Worm (Caenorhabditis elegans): Measurements from ENCODE around the gene nsph-4.3.

The nsph-4.3 gene

DNA sequence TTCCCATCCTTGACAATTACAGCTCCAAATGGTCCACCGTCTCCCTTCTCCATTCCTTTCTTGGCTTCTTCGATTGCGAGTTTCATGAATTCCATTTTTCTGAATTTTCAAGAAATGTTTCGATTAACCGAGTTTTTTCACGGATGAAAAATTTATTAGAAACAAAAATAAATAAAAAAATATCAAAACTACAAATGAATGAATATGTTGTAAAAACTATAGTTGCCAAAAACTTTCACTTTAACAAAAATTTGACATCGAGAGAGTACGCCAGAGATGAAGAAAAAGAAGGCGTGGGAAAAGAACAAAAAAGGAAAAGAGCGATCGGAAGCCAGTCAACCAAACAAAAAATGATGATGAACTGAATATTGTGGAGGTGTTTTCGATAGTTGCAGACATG lies 26.2 kb downstream of the nsph-4.3 start, which contains the start of gene R13A5.10:
Gene R13A5.10 (minus strand): TSS at position 101 of the 400 bp plus-strand sequence.
- TF ChIP-seq skn-1 (tag; optimal IDR thresholded peaks at IDR 0.05), result no peak
- no peak for TF ChIP-seq C34F6.9 (tag; optimal IDR thresholded peaks at IDR 0.05)
- no peak for TF ChIP-seq sem-4 (tag; optimal IDR thresholded peaks at IDR 0.05)
- TF ChIP-seq nhr-237 (tag; optimal IDR thresholded peaks at IDR 0.05), result no peak
- no peak for TF ChIP-seq elt-3 (tag; optimal IDR thresholded peaks at IDR 0.05)
- TF ChIP-seq F13H6.1 (tag; optimal IDR thresholded peaks at IDR 0.05), result no peak
- no peak for TF ChIP-seq unc-39 (tag; optimal IDR thresholded peaks at IDR 0.05)
- no peak for TF ChIP-seq zag-1 (tag; optimal IDR thresholded peaks at IDR 0.05)
- no peak for TF ChIP-seq fos-1 (tag; optimal IDR thresholded peaks at IDR 0.05)
- TF ChIP-seq nhr-129 (tag; optimal IDR thresholded peaks at IDR 0.05), result no peak
- TF ChIP-seq nhr-25 (tag; optimal IDR thresholded peaks at IDR 0.05), result no peak
- TF ChIP-seq ztf-4 (tag; optimal IDR thresholded peaks at IDR 0.05), result no peak
- TF ChIP-seq sma-9 (GFP tag; optimal IDR thresholded peaks at IDR 0.05), result no peak
- TF ChIP-seq sma-9 (tag; optimal IDR thresholded peaks at IDR 0.05), result no peak
- no peak for TF ChIP-seq ceh-82 (tag; optimal IDR thresholded peaks at IDR 0.05)
- TF ChIP-seq mdl-1 (tag; optimal IDR thresholded peaks at IDR 0.05), result no peak
- no peak for TF ChIP-seq dmd-4 (tag; optimal IDR thresholded peaks at IDR 0.05)
- TF ChIP-seq ama-1 (optimal IDR thresholded peaks at IDR 0.05), result no peak
- TF ChIP-seq lin-13 (GFP tag; optimal IDR thresholded peaks at IDR 0.05), result no peak

DNA sequence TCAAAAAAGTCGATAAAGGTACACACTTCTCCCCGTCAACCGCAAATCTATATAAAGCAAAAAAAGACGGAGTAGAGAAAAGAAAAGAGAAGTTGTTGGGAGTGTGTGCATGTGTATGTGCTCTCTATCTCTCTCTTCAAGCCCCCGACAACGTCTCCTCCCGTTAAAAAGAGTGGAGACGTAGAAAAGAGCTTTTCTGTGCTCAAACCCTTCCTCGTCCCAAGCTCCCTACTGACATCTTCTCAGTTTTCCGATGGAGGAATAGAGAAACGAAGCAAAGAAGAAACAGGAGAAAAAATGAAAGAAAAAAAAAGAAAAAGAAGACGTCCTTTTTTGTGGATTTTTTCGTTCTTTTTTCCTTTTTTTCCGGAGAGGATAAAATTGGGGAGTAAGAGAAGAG lies 28.5 kb downstream of the nsph-4.3 start:
- TF ChIP-seq nhr-77 (tag; optimal IDR thresholded peaks at IDR 0.05) (no peak), ztf-1 (GFP tag; conservative IDR thresholded peaks at IDR 0.05) (no peak), C34F6.9 (tag; optimal IDR thresholded peaks at IDR 0.05) (peak; percentile 82), nhr-129 (tag; optimal IDR thresholded peaks at IDR 0.05) (peak; percentile 52), lsy-2 (tag; optimal IDR thresholded peaks at IDR 0.05) (peak in 1 of 2 experiments; percentile 66), Y55F3AM.14 (GFP tag; optimal IDR thresholded peaks at IDR 0.05) (peak; percentile 48), snpc-4 (tag; optimal IDR thresholded peaks at IDR 0.05) (peak; percentile 3), crh-2 (tag; optimal IDR thresholded peaks at IDR 0.05) (peak; percentile 40), mab-5 (tag; optimal IDR thresholded peaks at IDR 0.05) (no peak), nhr-25 (tag; optimal IDR thresholded peaks at IDR 0.05) (no peak), sma-9 (GFP tag; optimal IDR thresholded peaks at IDR 0.05) (no peak), sma-9 (tag; optimal IDR thresholded peaks at IDR 0.05) (no peak), fos-1 (tag; optimal IDR thresholded peaks at IDR 0.05) (no peak), lin-39 (tag; optimal IDR thresholded peaks at IDR 0.05) (no peak), lin-13 (GFP tag; optimal IDR thresholded peaks at IDR 0.05) (no peak), nhr-10 (tag; optimal IDR thresholded peaks at IDR 0.05) (no peak), alr-1 (tag; optimal IDR thresholded peaks at IDR 0.05) (no peak), elt-1 (tag; optimal IDR thresholded peaks at IDR 0.05) (no peak), peb-1 (tag; optimal IDR thresholded peaks at IDR 0.05) (no peak), unc-55 (GFP tag; optimal IDR thresholded peaks at IDR 0.05) (peak; percentile 89), F13H6.1 (tag; optimal IDR thresholded peaks at IDR 0.05) (peak; percentile 30), lin-11 (tag; optimal IDR thresholded peaks at IDR 0.05) (peak; percentile 30), ztf-4 (tag; optimal IDR thresholded peaks at IDR 0.05) (no peak), nhr-21 (tag; optimal IDR thresholded peaks at IDR 0.05) (no peak), nhr-12 (tag; optimal IDR thresholded peaks at IDR 0.05) (no peak), zag-1 (tag; optimal IDR thresholded peaks at IDR 0.05) (peak; percentile 29), aly-2 (tag; optimal IDR thresholded peaks at IDR 0.05) (no peak), dmd-4 (tag; optimal IDR thresholded peaks at IDR 0.05) (no peak), mbf-1 (tag; optimal IDR thresholded peaks at IDR 0.05) (no peak), nhr-23 (tag; optimal IDR thresholded peaks at IDR 0.05) (no peak), ama-1 (optimal IDR thresholded peaks at IDR 0.05) (no peak)

DNA sequence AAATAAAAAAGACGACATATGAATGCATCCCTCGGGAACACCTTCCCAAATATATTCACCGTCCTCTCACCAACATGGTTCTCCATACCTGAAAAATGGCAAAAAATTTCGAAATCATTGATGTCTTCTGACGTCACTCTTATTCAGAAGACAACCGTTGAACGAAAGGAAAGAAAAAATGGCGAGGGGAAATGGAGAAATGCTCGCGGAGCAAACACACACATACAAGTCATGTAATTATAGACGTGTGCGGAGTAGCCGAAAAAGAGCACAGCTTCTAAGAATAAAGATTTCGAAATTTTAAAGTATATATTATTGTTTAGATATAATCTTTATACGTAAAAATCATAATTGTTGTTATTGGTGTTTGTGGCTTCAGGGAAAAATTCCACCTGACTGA lies 29.7 kb downstream of the nsph-4.3 start, which contains the start of gene mfsd-6:
Gene mfsd-6 (minus strand): TSS at position 88 of the 400 bp plus-strand sequence.
- no peak for TF ChIP-seq ztf-4 (tag; optimal IDR thresholded peaks at IDR 0.05)
- no peak for TF ChIP-seq F13H6.1 (tag; optimal IDR thresholded peaks at IDR 0.05)
- TF ChIP-seq sma-9 (GFP tag; optimal IDR thresholded peaks at IDR 0.05), result peak; percentile 22
- no peak for TF ChIP-seq sma-9 (tag; optimal IDR thresholded peaks at IDR 0.05)
- TF ChIP-seq sma-3 (GFP tag; optimal IDR thresholded peaks at IDR 0.05), result no peak
- TF ChIP-seq dmd-4 (tag; optimal IDR thresholded peaks at IDR 0.05), result no peak
- TF ChIP-seq sem-4 (tag; optimal IDR thresholded peaks at IDR 0.05), result no peak
- no peak for TF ChIP-seq nhr-11 (tag; optimal IDR thresholded peaks at IDR 0.05)
- TF ChIP-seq mdl-1 (tag; optimal IDR thresholded peaks at IDR 0.05), result no peak
- no peak for TF ChIP-seq mbf-1 (tag; optimal IDR thresholded peaks at IDR 0.05)
- TF ChIP-seq nhr-10 (tag; optimal IDR thresholded peaks at IDR 0.05), result no peak
- TF ChIP-seq nhr-237 (tag; optimal IDR thresholded peaks at IDR 0.05), result no peak
- TF ChIP-seq elt-1 (tag; optimal IDR thresholded peaks at IDR 0.05), result no peak
- TF ChIP-seq ceh-16 (tag; optimal IDR thresholded peaks at IDR 0.05), result no peak
- no peak for TF ChIP-seq ZK546.5 (tag; optimal IDR thresholded peaks at IDR 0.05)
- TF ChIP-seq nhr-21 (tag; optimal IDR thresholded peaks at IDR 0.05), result no peak
- no peak for TF ChIP-seq nhr-23 (tag; optimal IDR thresholded peaks at IDR 0.05)
- no peak for TF ChIP-seq ztf-11 (tag; optimal IDR thresholded peaks at IDR 0.05)
- no peak for TF ChIP-seq nhr-12 (tag; optimal IDR thresholded peaks at IDR 0.05)
- no peak for TF ChIP-seq aly-2 (tag; optimal IDR thresholded peaks at IDR 0.05)
- no peak for TF ChIP-seq zag-1 (tag; optimal IDR thresholded peaks at IDR 0.05)
- no peak for TF ChIP-seq ceh-82 (tag; optimal IDR thresholded peaks at IDR 0.05)
- TF ChIP-seq mab-5 (tag; optimal IDR thresholded peaks at IDR 0.05), result no peak
- no peak for TF ChIP-seq nhr-6 (tag; optimal IDR thresholded peaks at IDR 0.05)
- peak; percentile 6 for TF ChIP-seq crh-2 (tag; optimal IDR thresholded peaks at IDR 0.05)
- peak; percentile 11 for TF ChIP-seq C34F6.9 (tag; optimal IDR thresholded peaks at IDR 0.05)
- no peak for TF ChIP-seq lin-39 (tag; optimal IDR thresholded peaks at IDR 0.05)
- no peak for TF ChIP-seq ztf-1 (GFP tag; conservative IDR thresholded peaks at IDR 0.05)
- peak in 1 of 2 experiments; percentile 3 for TF ChIP-seq lsy-2 (tag; optimal IDR thresholded peaks at IDR 0.05)
